Worm (Caenorhabditis elegans) whole organism, midembryonic: ENCODE results near the gene C29F7.3.

Experiments used
- cog-1 ChIP-seq: sonication (generic microtip); optimal IDR thresholded peaks from 2 replicates; lab custom pipeline; 2016; ENCODE audit warnings: missing genetic modification characterization, missing compliant biosample characterization
- flt-1 ChIP-seq: fragments of 200-800 bp; sonication (Bioruptor generic); IDR thresholded peaks from 2 replicates; pipeline ENCODE4 v1.3.6; 2022; ENCODE audit warnings: missing genetic modification characterization, missing compliant biosample characterization
- ref-1 ChIP-seq: fragments of 200-800 bp; sonication (Bioruptor generic); conservative IDR thresholded peaks from 2 replicates; pipeline ENCODE4 v1.3.6; 2022; ENCODE audit warnings: missing genetic modification reagents, missing genetic modification characterization, missing compliant biosample characterization
- tab-1 ChIP-seq: fragments of 200-800 bp; sonication (Bioruptor generic); IDR thresholded peaks from 2 replicates; pipeline ENCODE4 v1.3.6; 2022; ENCODE audit warnings: missing genetic modification characterization, missing compliant biosample characterization
- ztf-23 ChIP-seq: fragments of 200-800 bp; sonication (Bioruptor generic); IDR thresholded peaks from 2 replicates; pipeline ENCODE4 v1.3.6; 2022; ENCODE audit warnings: missing genetic modification reagents, missing genetic modification characterization, missing compliant biosample characterization

DNA sequence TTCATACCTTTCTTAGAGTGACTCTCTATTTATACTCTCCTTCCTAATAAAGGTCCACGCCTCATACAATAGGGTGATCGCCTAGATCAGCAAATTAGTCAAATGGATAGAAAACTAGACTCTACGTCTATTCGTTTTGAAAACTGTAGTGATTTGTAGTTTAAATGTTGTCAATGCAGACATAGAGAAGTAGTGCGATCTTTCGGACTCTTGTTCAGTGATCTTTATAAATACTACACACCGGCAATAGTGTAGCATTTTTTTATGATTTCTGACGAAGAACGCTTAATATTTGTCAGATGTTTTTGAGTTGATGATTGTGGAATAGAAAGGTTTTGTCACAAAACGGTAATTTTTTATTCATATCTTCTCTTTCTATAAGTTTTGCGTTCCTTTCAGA, 8.4 kb downstream of the C29F7.3 start:
- no peak for TF ChIP-seq ref-1 (GFP tag; lab: Robert Waterston, UW)
- TF ChIP-seq tab-1: no peak
- no peak for TF ChIP-seq flt-1 (GFP tag; lab: Robert Waterston, UW)
- TF ChIP-seq cog-1 (tag; lab: Kevin White, UChicago): no peak
- no peak for TF ChIP-seq ztf-23
